Worm (Caenorhabditis elegans): ENCODE measurements around the gene M163.21.

The M163.21 gene

ce11 chrX:14464513-14464912, 2.1 kb upstream of the M163.21 start, which contains the start of gene M163.7:
Gene M163.7 (plus strand): TSS chrX:14464813.
- TF ChIP-seq tbx-11 (GFP tag; IDR thresholded peaks at IDR 0.05): no peak
- TF ChIP-seq B0310.2 (tag; optimal IDR thresholded peaks at IDR 0.05): no peak
- no peak for TF ChIP-seq tra-4 (tag; optimal IDR thresholded peaks at IDR 0.05)
- TF ChIP-seq hmbx-1 (tag; optimal IDR thresholded peaks at IDR 0.05): no peak
- TF ChIP-seq flt-1 (GFP tag; IDR thresholded peaks at IDR 0.05): no peak
- TF ChIP-seq scrt-1 (GFP tag; IDR thresholded peaks at IDR 0.05): no peak
- TF ChIP-seq pes-1 (GFP tag; IDR thresholded peaks at IDR 0.05): no peak
- TF ChIP-seq ceh-13 (GFP tag; optimal IDR thresholded peaks at IDR 0.05): no peak
- no peak for TF ChIP-seq ama-1 (optimal IDR thresholded peaks at IDR 0.05)
- TF ChIP-seq hmg-4 (GFP tag; optimal IDR thresholded peaks at IDR 0.05): no peak
- TF ChIP-seq sea-1 (GFP tag; conservative IDR thresholded peaks at IDR 0.05): no peak
- no peak for TF ChIP-seq ets-7 (tag; optimal IDR thresholded peaks at IDR 0.05)
- no peak for TF ChIP-seq tbx-37 (GFP tag; conservative IDR thresholded peaks at IDR 0.05)
- no peak for TF ChIP-seq F13C5.2 (tag; optimal IDR thresholded peaks at IDR 0.05)
- TF ChIP-seq ceh-36 (tag; optimal IDR thresholded peaks at IDR 0.05): no peak
- no peak for TF ChIP-seq hnd-1 (tag; optimal IDR thresholded peaks at IDR 0.05)
- TF ChIP-seq aly-1 (tag; optimal IDR thresholded peaks at IDR 0.05): no peak

ce11 chrX:14465593-14465992, 1.0 kb upstream of the M163.21 start, which contains the start of gene M163.22:
Gene M163.22 (plus strand): TSS chrX:14465893.
- TF ChIP-seq ceh-13 (GFP tag; optimal IDR thresholded peaks at IDR 0.05): no peak
- no peak for TF ChIP-seq pes-1 (GFP tag; IDR thresholded peaks at IDR 0.05)
- TF ChIP-seq aly-1 (tag; optimal IDR thresholded peaks at IDR 0.05): no peak
- TF ChIP-seq F13C5.2 (tag; optimal IDR thresholded peaks at IDR 0.05): no peak
- TF ChIP-seq ama-1 (optimal IDR thresholded peaks at IDR 0.05): no peak
- TF ChIP-seq tbx-11 (GFP tag; IDR thresholded peaks at IDR 0.05): no peak
- TF ChIP-seq tra-4 (tag; optimal IDR thresholded peaks at IDR 0.05): no peak
- no peak for TF ChIP-seq hmbx-1 (tag; optimal IDR thresholded peaks at IDR 0.05)
- no peak for TF ChIP-seq hnd-1 (tag; optimal IDR thresholded peaks at IDR 0.05)

DNA sequence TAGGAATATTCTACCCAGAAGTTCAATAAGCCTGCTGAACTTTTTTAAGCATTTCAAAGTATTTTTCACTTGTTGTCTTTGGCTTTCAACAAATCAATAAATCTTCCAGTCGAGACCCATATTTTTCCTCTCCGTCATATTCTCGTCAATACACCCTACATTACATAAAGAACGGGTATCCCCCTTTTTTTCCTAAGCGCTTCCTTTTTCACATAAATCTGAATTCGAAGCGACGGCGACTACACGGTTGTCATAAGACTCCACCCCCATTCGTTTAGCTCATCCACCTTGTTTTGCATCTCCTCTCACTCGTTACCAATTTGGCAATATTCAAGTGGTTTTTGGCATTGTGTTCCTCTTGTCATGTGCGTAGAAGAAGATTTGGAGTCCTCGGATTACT, 2.7 kb downstream of the M163.21 start, which contains the start of gene M163.9:
Gene M163.9 (plus strand): TSS at position 301 of the 400 bp plus-strand sequence.
- TF ChIP-seq scrt-1 (GFP tag; IDR thresholded peaks at IDR 0.05) (no peak), tbx-37 (GFP tag; conservative IDR thresholded peaks at IDR 0.05) (no peak), pes-1 (GFP tag; IDR thresholded peaks at IDR 0.05) (no peak), F13C5.2 (tag; optimal IDR thresholded peaks at IDR 0.05) (no peak), hnd-1 (tag; optimal IDR thresholded peaks at IDR 0.05) (no peak), flt-1 (GFP tag; IDR thresholded peaks at IDR 0.05) (no peak), hmbx-1 (tag; optimal IDR thresholded peaks at IDR 0.05) (no peak), aly-1 (tag; optimal IDR thresholded peaks at IDR 0.05) (no peak), tbx-11 (GFP tag; IDR thresholded peaks at IDR 0.05) (no peak)

ce11 chrX:14470687-14471086, 4.1 kb downstream of the M163.21 start, which contains the start of gene M163.10:
Gene M163.10 (plus strand): TSS chrX:14470987.
- TF ChIP-seq pes-1 (GFP tag; IDR thresholded peaks at IDR 0.05) (no peak), hmbx-1 (tag; optimal IDR thresholded peaks at IDR 0.05) (no peak), ama-1 (optimal IDR thresholded peaks at IDR 0.05) (no peak), tbx-11 (GFP tag; IDR thresholded peaks at IDR 0.05) (no peak)

DNA sequence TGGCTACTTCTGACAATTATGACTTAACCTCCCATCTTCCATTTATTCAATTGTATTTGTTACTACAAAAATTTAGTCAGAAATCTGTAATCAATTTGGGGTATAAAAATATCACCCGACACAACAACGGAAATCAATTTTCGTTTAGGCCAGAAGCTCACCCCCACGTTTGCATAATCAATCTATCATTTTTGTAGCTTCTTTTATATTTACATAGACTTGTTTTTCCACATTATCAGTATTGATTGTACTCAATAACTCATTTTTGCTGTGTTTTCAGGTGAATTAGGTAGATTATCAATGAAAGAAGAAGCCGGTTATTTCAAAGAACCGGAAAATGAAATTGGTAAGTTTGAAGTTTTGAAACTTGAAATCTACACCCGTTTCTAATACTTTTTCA, 7.1 kb downstream of the M163.21 start, which contains the start of gene M163.5:
Gene M163.5 (plus strand): TSS at position 301 of the 400 bp plus-strand sequence.
- TF ChIP-seq tbx-11 (GFP tag; IDR thresholded peaks at IDR 0.05): no peak
- TF ChIP-seq ceh-13 (GFP tag; optimal IDR thresholded peaks at IDR 0.05): no peak
- no peak for TF ChIP-seq scrt-1 (GFP tag; IDR thresholded peaks at IDR 0.05)
- no peak for TF ChIP-seq hnd-1 (tag; optimal IDR thresholded peaks at IDR 0.05)
- TF ChIP-seq flt-1 (GFP tag; IDR thresholded peaks at IDR 0.05): no peak
- no peak for TF ChIP-seq hmbx-1 (tag; optimal IDR thresholded peaks at IDR 0.05)
- no peak for TF ChIP-seq pes-1 (GFP tag; IDR thresholded peaks at IDR 0.05)
- TF ChIP-seq tra-4 (tag; optimal IDR thresholded peaks at IDR 0.05): no peak
- no peak for TF ChIP-seq F13C5.2 (tag; optimal IDR thresholded peaks at IDR 0.05)
- TF ChIP-seq hmg-4 (GFP tag; optimal IDR thresholded peaks at IDR 0.05): no peak
- TF ChIP-seq sea-1 (GFP tag; conservative IDR thresholded peaks at IDR 0.05): no peak
- no peak for TF ChIP-seq aly-1 (tag; optimal IDR thresholded peaks at IDR 0.05)
- TF ChIP-seq ama-1 (optimal IDR thresholded peaks at IDR 0.05): no peak

DNA sequence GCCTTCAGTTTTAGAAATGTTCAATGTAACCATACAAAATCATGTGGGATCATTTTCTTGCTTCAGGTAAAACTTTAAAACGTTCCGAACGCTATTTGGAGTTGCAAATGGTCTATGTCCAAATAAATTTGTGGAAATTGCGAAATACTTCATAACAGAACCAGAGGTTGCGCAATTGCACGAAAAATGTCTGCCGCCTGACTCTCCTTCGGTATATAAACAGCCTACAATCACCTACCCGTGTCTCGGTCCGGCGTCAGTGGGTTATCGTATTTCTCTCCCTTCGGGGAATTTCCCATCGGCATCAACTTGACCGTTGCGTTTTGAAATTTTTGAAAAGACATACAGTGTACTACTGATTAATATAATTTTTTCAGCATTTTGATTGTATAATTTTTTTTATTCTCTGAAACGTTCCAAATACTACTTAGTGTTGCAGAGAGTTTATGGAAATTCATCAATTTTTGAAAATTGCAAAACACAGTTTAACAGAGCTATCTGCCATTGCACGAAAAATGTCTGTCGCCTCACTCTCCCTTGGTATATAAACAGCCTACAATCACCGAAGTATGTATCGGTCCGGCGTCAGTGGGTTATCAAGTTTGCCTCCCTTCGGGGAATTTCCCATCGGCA, 10.1 kb downstream of the M163.21 start:
- TF ChIP-seq ama-1 (optimal IDR thresholded peaks at IDR 0.05) (no peak), B0310.2 (tag; optimal IDR thresholded peaks at IDR 0.05) (no peak), tra-4 (tag; optimal IDR thresholded peaks at IDR 0.05) (no peak), ceh-13 (GFP tag; optimal IDR thresholded peaks at IDR 0.05) (no peak), scrt-1 (GFP tag; IDR thresholded peaks at IDR 0.05) (no peak), tbx-11 (GFP tag; IDR thresholded peaks at IDR 0.05) (no peak), hnd-1 (tag; optimal IDR thresholded peaks at IDR 0.05) (no peak)

DNA sequence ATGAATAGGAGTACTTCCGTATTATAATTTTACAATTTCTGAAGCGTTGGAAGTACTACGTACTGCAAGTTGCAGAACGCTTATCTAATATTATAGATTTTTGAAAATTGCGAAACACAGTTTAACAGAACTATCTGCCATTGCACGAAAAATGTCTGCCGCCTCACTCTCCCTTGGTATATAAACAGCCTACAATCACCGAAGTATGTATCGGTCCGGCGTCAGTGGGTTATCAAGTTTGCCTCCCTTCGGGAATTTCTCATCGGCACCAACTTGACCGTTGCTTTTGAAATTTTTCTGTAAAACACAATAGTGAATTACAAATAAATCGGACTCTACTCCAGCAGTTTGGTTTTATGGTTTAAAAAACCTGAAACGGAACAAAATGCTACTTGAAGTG, 10.7 kb downstream of the M163.21 start:
- no peak for TF ChIP-seq sea-1 (GFP tag; conservative IDR thresholded peaks at IDR 0.05)

- TF ChIP-seq hmg-4 (GFP tag; optimal IDR thresholded peaks at IDR 0.05) (no peak), aly-1 (tag; optimal IDR thresholded peaks at IDR 0.05) (no peak), scrt-1 (GFP tag; IDR thresholded peaks at IDR 0.05) (no peak), ceh-13 (GFP tag; optimal IDR thresholded peaks at IDR 0.05) (no peak), hmbx-1 (tag; optimal IDR thresholded peaks at IDR 0.05) (no peak), hnd-1 (tag; optimal IDR thresholded peaks at IDR 0.05) (no peak), ets-7 (tag; optimal IDR thresholded peaks at IDR 0.05) (no peak), sea-1 (GFP tag; conservative IDR thresholded peaks at IDR 0.05) (no peak), B0310.2 (tag; optimal IDR thresholded peaks at IDR 0.05) (no peak), F13C5.2 (tag; optimal IDR thresholded peaks at IDR 0.05) (no peak), ceh-36 (tag; optimal IDR thresholded peaks at IDR 0.05) (no peak), tra-4 (tag; optimal IDR thresholded peaks at IDR 0.05) (no peak)
These were observed 11.6 kb downstream of the M163.21 start for ce11 chrX:14478193-14478592.

Data from whole organism, early embryonic.